Worm (Caenorhabditis elegans) whole organism, late embryonic: ENCODE results near the gene lin-8.

ENCODE experiments used
- C08G9.2 ChIP-seq: sonication (generic microtip); optimal IDR thresholded peaks from 2 replicates; lab custom pipeline; 2016; ENCODE audit warnings: mild to moderate bottlenecking, missing genetic modification characterization, moderate library complexity, missing compliant biosample characterization
- F13H6.1 ChIP-seq: sonication (generic microtip); optimal IDR thresholded peaks from 2 replicates; lab custom pipeline; 2016; ENCODE audit warnings: missing genetic modification characterization, missing compliant biosample characterization
- K09A11.1 ChIP-seq: sonication (generic microtip); optimal IDR thresholded peaks from 2 replicates; lab custom pipeline; 2017; ENCODE audit warnings: antibody characterized with exemption, mild to moderate bottlenecking, missing genetic modification characterization, missing compliant biosample characterization; ENCODE audit not compliant: insufficient read depth
- T23F11.4 ChIP-seq: fragments of 200-800 bp; sonication (Bioruptor generic); optimal IDR thresholded peaks from 2 replicates; lab custom pipeline; 2018; ENCODE audit warnings: mild to moderate bottlenecking, missing genetic modification characterization, missing compliant biosample characterization
- Y22D7AL.16 ChIP-seq: sonication (generic microtip); optimal IDR thresholded peaks from 2 replicates; lab custom pipeline; 2016; ENCODE audit warnings: missing genetic modification characterization, missing compliant biosample characterization
- ahr-1 ChIP-seq: sonication (generic microtip); optimal IDR thresholded peaks from 2 replicates; lab custom pipeline; 2016; ENCODE audit warnings: missing genetic modification characterization, missing compliant biosample characterization
- ama-1 ChIP-seq: fragments of 150-350 bp; optimal IDR thresholded peaks from 2 replicates; lab custom pipeline; 2014
- ceh-14 ChIP-seq: sonication (generic microtip); optimal IDR thresholded peaks from 2 replicates; lab custom pipeline; 2016; ENCODE audit warnings: missing genotype, missing genetic modification characterization, missing compliant biosample characterization
- ceh-19 ChIP-seq: fragments of 200-800 bp; sonication (Bioruptor generic); optimal IDR thresholded peaks from 2 replicates; lab custom pipeline; 2018; ENCODE audit warnings: mild to moderate bottlenecking, missing genetic modification characterization, missing compliant biosample characterization
- ceh-2 ChIP-seq: sonication (generic microtip); optimal IDR thresholded peaks from 2 replicates; lab custom pipeline; 2016; ENCODE audit warnings: missing genotype, missing genetic modification characterization, missing compliant biosample characterization
- ceh-22 ChIP-seq: sonication (generic microtip); optimal IDR thresholded peaks from 2 replicates; lab custom pipeline; 2017; ENCODE audit warnings: missing biosample characterization, missing genetic modification characterization
- ceh-24 ChIP-seq: sonication (generic microtip); optimal IDR thresholded peaks from 2 replicates; lab custom pipeline; 2016; ENCODE audit warnings: mild to moderate bottlenecking, missing genetic modification characterization, missing compliant biosample characterization
- ceh-30 ChIP-seq: fragments of 150-350 bp; optimal IDR thresholded peaks from 2 replicates; lab custom pipeline; 2014; ENCODE audit warnings: missing biosample characterization, missing genetic modification characterization
- ceh-31 ChIP-seq: sonication (generic microtip); optimal IDR thresholded peaks from 2 replicates; lab custom pipeline; 2016; ENCODE audit warnings: missing genetic modification characterization, missing compliant biosample characterization
- ceh-34 ChIP-seq: sonication (generic microtip); optimal IDR thresholded peaks from 2 replicates; lab custom pipeline; 2016; ENCODE audit warnings: mild to moderate bottlenecking, missing genetic modification characterization, missing compliant biosample characterization
- ceh-6 ChIP-seq: fragments of 200-800 bp; sonication (Bioruptor generic); optimal IDR thresholded peaks from 2 replicates; lab custom pipeline; 2018; ENCODE audit warnings: mild to moderate bottlenecking, missing genetic modification characterization, missing compliant biosample characterization
- che-1 ChIP-seq: sonication (generic microtip); optimal IDR thresholded peaks from 2 replicates; lab custom pipeline; 2016; ENCODE audit warnings: mild to moderate bottlenecking, missing genetic modification characterization, missing compliant biosample characterization
- dmd-4 ChIP-seq: sonication (generic microtip); optimal IDR thresholded peaks from 2 replicates; lab custom pipeline; 2016; ENCODE audit warnings: borderline replicate concordance, missing genetic modification characterization, missing compliant biosample characterization
- dve-1 ChIP-seq: sonication (generic microtip); optimal IDR thresholded peaks from 2 replicates; lab custom pipeline; 2017; ENCODE audit warnings: antibody characterized with exemption, mild to moderate bottlenecking, missing genetic modification characterization, missing compliant biosample characterization
- elt-4 ChIP-seq: sonication (generic microtip); optimal IDR thresholded peaks from 2 replicates; lab custom pipeline; 2016; ENCODE audit warnings: missing genetic modification characterization, missing compliant biosample characterization
- fkh-10 ChIP-seq: fragments of 150-350 bp; optimal IDR thresholded peaks from 2 replicates; lab custom pipeline; 2014; ENCODE audit warnings: missing biosample characterization, missing genetic modification reagents, missing genetic modification characterization
- fkh-6 ChIP-seq: sonication (generic microtip); optimal IDR thresholded peaks from 2 replicates; lab custom pipeline; 2016; ENCODE audit warnings: missing genetic modification characterization, missing compliant biosample characterization
- hlh-13 ChIP-seq: fragments of 200-800 bp; sonication (Bioruptor generic); optimal IDR thresholded peaks from 2 replicates; lab custom pipeline; 2018; ENCODE audit warnings: mild to moderate bottlenecking, missing genetic modification characterization, missing compliant biosample characterization
- hlh-15 ChIP-seq: sonication (generic microtip); optimal IDR thresholded peaks from 2 replicates; lab custom pipeline; 2016; ENCODE audit warnings: missing genetic modification characterization, missing compliant biosample characterization
- hlh-30 ChIP-seq: sonication (generic microtip); optimal IDR thresholded peaks from 2 replicates; lab custom pipeline; 2017; ENCODE audit warnings: antibody characterized with exemption, missing genetic modification characterization, missing compliant biosample characterization; ENCODE audit not compliant: insufficient read depth
- hlh-8 ChIP-seq: sonication (generic microtip); optimal IDR thresholded peaks from 2 replicates; lab custom pipeline; 2016; ENCODE audit warnings: missing genotype, missing genetic modification characterization, missing compliant biosample characterization
- madf-2 ChIP-seq: sonication (generic microtip); optimal IDR thresholded peaks from 2 replicates; lab custom pipeline; 2017; ENCODE audit warnings: missing genetic modification characterization, missing compliant biosample characterization
- mec-3 ChIP-seq: sonication (generic microtip); optimal IDR thresholded peaks from 2 replicates; lab custom pipeline; 2016; ENCODE audit warnings: borderline replicate concordance, missing genetic modification characterization, missing compliant biosample characterization
- nfya-1 ChIP-seq: sonication (generic microtip); optimal IDR thresholded peaks from 2 replicates; lab custom pipeline; 2017; ENCODE audit warnings: missing genetic modification characterization, mild to moderate bottlenecking, missing compliant biosample characterization, antibody characterized with exemption, moderate library complexity
- nhr-11 ChIP-seq: fragments of 150-350 bp; optimal IDR thresholded peaks from 2 replicates; lab custom pipeline; 2014; ENCODE audit warnings: missing biosample characterization, missing genetic modification characterization
- odd-2 ChIP-seq: sonication (generic microtip); optimal IDR thresholded peaks from 2 replicates; lab custom pipeline; 2017; ENCODE audit warnings: antibody characterized with exemption, mild to moderate bottlenecking, missing genetic modification characterization, missing compliant biosample characterization
- pat-9 ChIP-seq: fragments of 200-800 bp; sonication (Bioruptor generic); optimal IDR thresholded peaks from 2 replicates; lab custom pipeline; 2018; ENCODE audit warnings: mild to moderate bottlenecking, missing genetic modification characterization, moderate library complexity, missing compliant biosample characterization
- pax-1 ChIP-seq: fragments of 150-350 bp; optimal IDR thresholded peaks from 2 replicates; lab custom pipeline; 2014; ENCODE audit warnings: missing biosample characterization, missing genetic modification characterization
- pha-2 ChIP-seq: sonication (generic microtip); optimal IDR thresholded peaks from 2 replicates; lab custom pipeline; 2017; ENCODE audit warnings: mild to moderate bottlenecking, missing genetic modification characterization, missing compliant biosample characterization
- pqm-1 ChIP-seq: sonication (generic microtip); optimal IDR thresholded peaks from 2 replicates; lab custom pipeline; 2016; ENCODE audit warnings: missing genetic modification characterization, missing compliant biosample characterization
- pros-1 ChIP-seq: fragments of 150-350 bp; optimal IDR thresholded peaks from 2 replicates; lab custom pipeline; 2014; ENCODE audit warnings: missing biosample characterization, missing genetic modification reagents, missing genetic modification characterization
- tbx-7 ChIP-seq: sonication (generic microtip); optimal IDR thresholded peaks from 2 replicates; lab custom pipeline; 2016; ENCODE audit warnings: missing genotype, missing genetic modification characterization, missing compliant biosample characterization
- ttx-3 ChIP-seq: sonication (generic microtip); optimal IDR thresholded peaks from 2 replicates; lab custom pipeline; 2016; ENCODE audit warnings: missing genetic modification reagents, missing genetic modification characterization, missing compliant biosample characterization
- zip-5 ChIP-seq: sonication (generic microtip); optimal IDR thresholded peaks from 2 replicates; lab custom pipeline; 2016; ENCODE audit warnings: missing genetic modification characterization, missing compliant biosample characterization

lin-8 gene

DNA sequence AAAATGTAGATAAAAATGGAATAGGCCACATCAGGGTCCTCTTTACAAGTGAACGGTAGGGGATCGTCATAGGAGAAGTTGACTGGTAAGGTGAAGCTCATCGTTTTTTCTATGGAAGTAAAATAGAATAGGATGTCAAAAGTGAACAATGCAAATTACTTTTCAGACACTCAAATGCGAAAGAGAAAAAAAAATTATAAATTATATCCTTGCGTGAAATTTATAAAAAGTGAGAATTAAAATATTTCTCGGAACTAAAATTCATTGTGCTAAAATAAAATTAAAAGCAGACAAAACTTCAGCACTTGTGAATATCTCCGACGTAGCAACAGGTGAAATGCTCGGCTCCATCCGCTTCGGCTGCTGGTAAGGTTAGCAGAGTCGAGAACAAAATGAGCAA, 36.7 kb downstream of the lin-8 start, which contains the start of gene srg-22:
srg-22 (minus strand) TSS at position 101 of the 400 bp plus-strand sequence.
- TF ChIP-seq nhr-11 (tag; lab: Kevin White, UChicago) (no peak), elt-4 (tag; lab: Kevin White, UChicago) (no peak), pqm-1 (tag; lab: Kevin White, UChicago) (no peak), hlh-13 (GFP tag; lab: Kevin White, UChicago) (no peak), ceh-34 (no peak), pros-1 (tag; lab: Kevin White, UChicago) (no peak), hlh-8 (no peak), fkh-10 (no peak), ceh-6 (GFP tag; lab: Kevin White, UChicago) (no peak), K09A11.1 (tag; lab: Kevin White, UChicago) (no peak), ahr-1 (tag; lab: Kevin White, UChicago) (no peak), pat-9 (tag; lab: Kevin White, UChicago) (no peak), dmd-4 (tag; lab: Kevin White, UChicago) (no peak), ceh-19 (GFP tag; lab: Kevin White, UChicago) (no peak), C08G9.2 (no peak), nfya-1 (tag; lab: Kevin White, UChicago) (no peak), pha-2 (tag; lab: Kevin White, UChicago) (no peak), Y22D7AL.16 (tag; lab: Kevin White, UChicago) (no peak)

- no peak for TF ChIP-seq hlh-30
- TF ChIP-seq ceh-14 (tag; lab: Kevin White, UChicago), result no peak
- no peak for TF ChIP-seq pax-1 (tag; lab: Kevin White, UChicago)
- TF ChIP-seq pat-9 (tag; lab: Kevin White, UChicago), result no peak
- TF ChIP-seq hlh-8, result no peak
- no peak for TF ChIP-seq pha-2 (tag; lab: Kevin White, UChicago)
- TF ChIP-seq pros-1 (tag; lab: Kevin White, UChicago), result no peak
- no peak for TF ChIP-seq fkh-6 (tag; lab: Kevin White, UChicago)
- TF ChIP-seq odd-2, result no peak
- TF ChIP-seq nfya-1 (tag; lab: Kevin White, UChicago), result no peak
These were observed 39.4 kb downstream of the lin-8 start, which contains the start of gene srg-23 for ce11 chrII:3096060-3096459. TSS of gene srg-23 (minus strand) at chrII:3096160.

- TF ChIP-seq nhr-11 (tag; lab: Kevin White, UChicago) (no peak), ttx-3 (tag; lab: Kevin White, UChicago) (no peak), tbx-7 (no peak), pax-1 (tag; lab: Kevin White, UChicago) (no peak), nfya-1 (tag; lab: Kevin White, UChicago) (no peak), F13H6.1 (tag; lab: Kevin White, UChicago) (no peak), hlh-15 (tag; lab: Kevin White, UChicago) (no peak), dve-1 (tag; lab: Kevin White, UChicago) (no peak), ceh-30 (no peak), T23F11.4 (GFP tag; lab: Kevin White, UChicago) (no peak), che-1 (no peak), madf-2 (tag; lab: Kevin White, UChicago) (no peak)
These were observed 40.2 kb downstream of the lin-8 start, which contains the start of gene Y25C1A.14 for ce11 chrII:3096857-3097256. TSS of gene Y25C1A.14 (minus strand) at chrII:3096957.

DNA sequence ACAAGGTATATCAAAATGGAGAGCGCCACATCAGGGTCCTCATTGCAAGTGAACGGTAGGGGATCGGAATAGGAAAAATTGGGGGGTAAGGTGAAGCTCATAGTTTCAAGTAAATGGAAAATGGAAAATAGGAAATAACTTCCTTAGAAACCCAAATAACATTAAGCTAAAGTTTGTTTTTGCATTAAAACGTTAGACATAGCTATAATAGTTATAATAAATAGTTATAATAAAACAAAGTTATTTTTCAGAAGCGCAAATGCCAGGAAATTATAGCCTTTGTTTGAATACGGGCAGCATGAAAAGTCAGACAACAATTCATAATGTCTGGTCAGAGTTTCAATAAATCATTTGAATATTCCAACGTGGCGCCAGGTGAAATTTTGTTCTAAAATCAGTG, 43.9 kb downstream of the lin-8 start, which contains the start of gene srg-24:
srg-24 (minus strand) TSS at position 101 of the 400 bp plus-strand sequence.
- no peak for TF ChIP-seq mec-3 (tag; lab: Kevin White, UChicago)
- no peak for TF ChIP-seq ceh-34
- TF ChIP-seq ama-1 (lab: Kevin White, UChicago), result no peak
- no peak for TF ChIP-seq ceh-22 (tag; lab: Kevin White, UChicago)
- TF ChIP-seq ceh-31 (tag; lab: Kevin White, UChicago), result no peak
- no peak for TF ChIP-seq ceh-2
- TF ChIP-seq ceh-24 (tag; lab: Kevin White, UChicago), result no peak
- no peak for TF ChIP-seq zip-5 (tag; lab: Kevin White, UChicago)
- no peak for TF ChIP-seq ceh-14 (tag; lab: Kevin White, UChicago)
- TF ChIP-seq ttx-3 (tag; lab: Kevin White, UChicago), result no peak
- TF ChIP-seq, all 69 proteins: peak for 0
